Worm (Caenorhabditis elegans): ENCODE data around the gene C32D5.7.

C32D5.7 gene

ce11 chrII:6371003-6371402, 31.2 kb upstream of the C32D5.7 start, which contains the start of gene lin-23:
Gene lin-23, plus strand, starts transcription at chrII:6371303.
- TF ChIP-seq nhr-237 (tag; optimal IDR thresholded peaks at IDR 0.05) = no peak
- TF ChIP-seq ztf-1 (GFP tag; conservative IDR thresholded peaks at IDR 0.05) = no peak
- no peak for TF ChIP-seq ztf-4 (tag; optimal IDR thresholded peaks at IDR 0.05)
- no peak for TF ChIP-seq snpc-4 (tag; optimal IDR thresholded peaks at IDR 0.05)
- TF ChIP-seq ceh-82 (tag; optimal IDR thresholded peaks at IDR 0.05) = no peak
- TF ChIP-seq crh-2 (tag; optimal IDR thresholded peaks at IDR 0.05) = no peak

ce11 chrII:6370110-6370509, 30.3 kb upstream of the C32D5.7 start:
- TF ChIP-seq nhr-6 (tag; optimal IDR thresholded peaks at IDR 0.05) (peak; percentile 22), egl-27 (tag; optimal IDR thresholded peaks at IDR 0.05) (peak; percentile 56), nhr-21 (tag; optimal IDR thresholded peaks at IDR 0.05) (peak; percentile 81), ZK546.5 (tag; optimal IDR thresholded peaks at IDR 0.05) (no peak), ceh-16 (tag; optimal IDR thresholded peaks at IDR 0.05) (no peak), skn-1 (tag; optimal IDR thresholded peaks at IDR 0.05) (no peak), ztf-11 (tag; optimal IDR thresholded peaks at IDR 0.05) (no peak), lin-11 (tag; optimal IDR thresholded peaks at IDR 0.05) (peak; percentile 83), nhr-25 (tag; optimal IDR thresholded peaks at IDR 0.05) (peak; percentile 79), unc-55 (GFP tag; optimal IDR thresholded peaks at IDR 0.05) (peak; percentile 91), gmeb-1 (tag; optimal IDR thresholded peaks at IDR 0.05) (peak; percentile 77), zag-1 (tag; optimal IDR thresholded peaks at IDR 0.05) (peak; percentile 56), snpc-4 (tag; optimal IDR thresholded peaks at IDR 0.05) (peak; percentile 66), sma-3 (GFP tag; optimal IDR thresholded peaks at IDR 0.05) (peak; percentile 80), mab-5 (tag; optimal IDR thresholded peaks at IDR 0.05) (peak; percentile 71), C34F6.9 (tag; optimal IDR thresholded peaks at IDR 0.05) (peak; percentile 93), ztf-1 (GFP tag; conservative IDR thresholded peaks at IDR 0.05) (no peak), lsy-2 (tag; optimal IDR thresholded peaks at IDR 0.05) (peak; percentile 66 to 88), lin-13 (GFP tag; optimal IDR thresholded peaks at IDR 0.05) (peak; percentile 77), nhr-77 (tag; optimal IDR thresholded peaks at IDR 0.05) (no peak), fos-1 (tag; optimal IDR thresholded peaks at IDR 0.05) (peak; percentile 53), lin-39 (tag; optimal IDR thresholded peaks at IDR 0.05) (no peak), nhr-10 (tag; optimal IDR thresholded peaks at IDR 0.05) (no peak), ztf-4 (tag; optimal IDR thresholded peaks at IDR 0.05) (peak; percentile 60), nhr-237 (tag; optimal IDR thresholded peaks at IDR 0.05) (peak; percentile 40), F13H6.1 (tag; optimal IDR thresholded peaks at IDR 0.05) (peak; percentile 88), crh-2 (tag; optimal IDR thresholded peaks at IDR 0.05) (peak; percentile 88), elt-3 (tag; optimal IDR thresholded peaks at IDR 0.05) (no peak), unc-62 (GFP tag; optimal IDR thresholded peaks at IDR 0.05) (no peak), blmp-1 (tag; optimal IDR thresholded peaks at IDR 0.05; ENCODE audit: insufficient read depth) (peak; percentile 92), mdl-1 (tag; optimal IDR thresholded peaks at IDR 0.05) (peak; percentile 91 to 94), sma-9 (GFP tag; optimal IDR thresholded peaks at IDR 0.05) (peak; percentile 90), sma-9 (tag; optimal IDR thresholded peaks at IDR 0.05) (no peak), peb-1 (tag; optimal IDR thresholded peaks at IDR 0.05) (no peak), nhr-11 (tag; optimal IDR thresholded peaks at IDR 0.05) (no peak), nhr-129 (tag; optimal IDR thresholded peaks at IDR 0.05) (peak; percentile 89)

ce11 chrII:6366696-6367095, 26.8 kb upstream of the C32D5.7 start, which contains the start of gene ctsa-4.1:
Gene ctsa-4.1, plus strand, starts transcription at chrII:6366996.
- no peak for TF ChIP-seq C34F6.9 (tag; optimal IDR thresholded peaks at IDR 0.05)
- no peak for TF ChIP-seq aly-2 (tag; optimal IDR thresholded peaks at IDR 0.05)
- TF ChIP-seq zag-1 (tag; optimal IDR thresholded peaks at IDR 0.05) = no peak
- TF ChIP-seq nhr-23 (tag; optimal IDR thresholded peaks at IDR 0.05) = no peak
- no peak for TF ChIP-seq mdl-1 (tag; optimal IDR thresholded peaks at IDR 0.05)
- TF ChIP-seq lin-39 (tag; optimal IDR thresholded peaks at IDR 0.05) = no peak
- TF ChIP-seq elt-3 (tag; optimal IDR thresholded peaks at IDR 0.05) = no peak
- TF ChIP-seq ceh-82 (tag; optimal IDR thresholded peaks at IDR 0.05) = no peak
- TF ChIP-seq mbf-1 (tag; optimal IDR thresholded peaks at IDR 0.05) = no peak
- TF ChIP-seq ceh-16 (tag; optimal IDR thresholded peaks at IDR 0.05) = no peak
- TF ChIP-seq ztf-4 (tag; optimal IDR thresholded peaks at IDR 0.05) = no peak

Data from whole organism, L2 larva.